Fruit fly (Drosophila melanogaster): ENCODE results near the gene CG12239.

DNA sequence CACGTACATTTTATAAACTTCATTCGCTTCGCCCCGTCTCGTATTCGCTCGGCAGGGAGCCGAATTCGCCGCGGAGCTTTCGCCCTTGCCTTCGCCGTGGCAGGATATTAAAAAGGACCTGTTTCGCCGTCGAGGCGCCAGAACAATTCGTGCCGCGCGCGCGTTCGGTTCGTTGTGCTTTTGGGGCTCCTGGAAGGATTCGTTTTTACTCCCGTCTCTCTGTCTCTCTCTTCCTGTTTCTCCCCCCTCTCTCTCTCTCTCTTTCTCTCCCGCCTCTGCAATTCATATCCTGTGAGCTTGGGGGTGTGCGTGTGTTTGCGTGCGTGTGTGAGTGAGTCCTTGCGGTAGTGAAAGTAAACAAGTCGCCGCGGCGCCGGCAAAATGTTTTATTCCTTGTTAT lies 26.5 kb downstream of the CG12239 start, which contains the start of gene CG15765:
- TF ChIP-seq psq (GFP tag; optimal IDR thresholded peaks at IDR 0.05) (no peak), Rel (GFP tag; optimal IDR thresholded peaks at IDR 0.05) (no peak), Rel (tag; optimal IDR thresholded peaks at IDR 0.05) (no peak), Dfd (GFP tag; optimal IDR thresholded peaks at IDR 0.05) (no peak), br (GFP tag; optimal IDR thresholded peaks at IDR 0.05) (no peak), Hr83 (GFP tag; optimal IDR thresholded peaks at IDR 0.05; ENCODE audit: poor library complexity, severe bottlenecking) (no peak), sage (GFP tag; optimal IDR thresholded peaks at IDR 0.05) (no peak), fru (GFP tag; optimal IDR thresholded peaks at IDR 0.05) (no peak), usp (GFP tag; optimal IDR thresholded peaks at IDR 0.05) (no peak)

Measured in whole organism, wandering third instar larva.